Fruit fly (Drosophila melanogaster) whole organism, prepupa: ENCODE measurements around the gene CG34175.

ENCODE experiments used
- Blimp-1 ChIP-seq: fragments of 200-800 bp; sonication (Bioruptor generic); optimal IDR thresholded peaks from 3 replicates; lab custom pipeline; 2017; ENCODE audit warnings: missing biosample characterization, missing genetic modification characterization, mild to moderate bottlenecking, moderate library complexity, missing genetic modification reagents
- CG11762 ChIP-seq: fragments of 200-800 bp; sonication (Bioruptor generic); optimal IDR thresholded peaks from 3 replicates; lab custom pipeline; 2016; ENCODE audit warnings: missing biosample characterization, missing genetic modification characterization; ENCODE audit not compliant: insufficient read depth
- CG11902 ChIP-seq: fragments of 200-800 bp; sonication (Bioruptor generic); optimal IDR thresholded peaks from 3 replicates; lab custom pipeline; 2016; ENCODE audit warnings: missing biosample characterization, missing genetic modification characterization
- CG15336 ChIP-seq: fragments of 200-800 bp; sonication (Bioruptor generic); IDR thresholded peaks from 2 replicates; pipeline ENCODE4 v1.3.6; 2022; ENCODE audit warnings: missing biosample characterization, missing genetic modification characterization
- CG1621 ChIP-seq: fragments of 200-800 bp; sonication (Bioruptor generic); optimal IDR thresholded peaks from 3 replicates; lab custom pipeline; 2018; ENCODE audit warnings: missing biosample characterization, mild to moderate bottlenecking, missing genetic modification characterization
- CG32006 ChIP-seq: fragments of 200-800 bp; sonication (Bioruptor generic); optimal IDR thresholded peaks from 3 replicates; lab custom pipeline; 2017; ENCODE audit warnings: missing biosample characterization, mild to moderate bottlenecking, missing genetic modification characterization
- CG34406 ChIP-seq: fragments of 200-800 bp; sonication (Bioruptor generic); optimal IDR thresholded peaks from 3 replicates; lab custom pipeline; 2016; ENCODE audit warnings: missing biosample characterization, missing genetic modification characterization
- CG3919 ChIP-seq: fragments of 200-800 bp; sonication (Bioruptor generic); optimal IDR thresholded peaks from 3 replicates; lab custom pipeline; 2016; ENCODE audit warnings: missing biosample characterization, missing genetic modification characterization
- CG6163 ChIP-seq: fragments of 200-800 bp; sonication (Bioruptor generic); IDR thresholded peaks from 3 replicates; pipeline ENCODE4 v1.3.6; 2022; ENCODE audit warnings: missing biosample characterization, missing genetic modification characterization
- CG6854 ChIP-seq: fragments of 200-800 bp; sonication (Bioruptor generic); optimal IDR thresholded peaks from 2 replicates; lab custom pipeline; 2017; ENCODE audit warnings: missing biosample characterization, mild to moderate bottlenecking, missing genetic modification characterization
- CG7368 ChIP-seq: fragments of 200-800 bp; sonication (Bioruptor generic); optimal IDR thresholded peaks from 3 replicates; lab custom pipeline; 2016; ENCODE audit warnings: missing biosample characterization, missing genetic modification characterization
- CG8119 ChIP-seq: fragments of 200-800 bp; sonication (Bioruptor generic); IDR thresholded peaks from 3 replicates; pipeline ENCODE4 v1.3.6; 2022; ENCODE audit warnings: missing biosample characterization, missing genetic modification characterization
- CG8319 ChIP-seq: fragments of 200-800 bp; sonication (Bioruptor generic); optimal IDR thresholded peaks from 3 replicates; lab custom pipeline; 2016; ENCODE audit warnings: missing biosample characterization, missing genetic modification characterization
- Eip75B ChIP-seq: fragments of 200-800 bp; sonication (Bioruptor generic); optimal IDR thresholded peaks from 3 replicates; lab custom pipeline; 2016; ENCODE audit warnings: missing biosample characterization, missing genetic modification characterization
- Eip78C ChIP-seq: fragments of 200-800 bp; sonication (Bioruptor generic); peaks from one replicate; lab custom pipeline; 2016; ENCODE audit warnings: missing biosample characterization, missing genetic modification characterization
- Ets96B ChIP-seq: fragments of 200-800 bp; optimal IDR thresholded peaks from 2 replicates; lab custom pipeline; 2019; ENCODE audit warnings: missing biosample characterization, mild to moderate bottlenecking, missing genetic modification characterization, moderate library complexity
- Gug ChIP-seq: fragments of 200-800 bp; sonication (Bioruptor generic); IDR thresholded peaks from 2 replicates; pipeline ENCODE4 v1.3.6; 2022; ENCODE audit warnings: missing biosample characterization, missing genetic modification characterization
- Hr39 ChIP-seq: fragments of 200-800 bp; sonication (Bioruptor generic); optimal IDR thresholded peaks from 2 replicates; lab custom pipeline; 2016; ENCODE audit warnings: missing biosample characterization, missing genetic modification characterization
- Lpt ChIP-seq: fragments of 200-800 bp; sonication (Bioruptor generic); optimal IDR thresholded peaks from 3 replicates; lab custom pipeline; 2016; ENCODE audit warnings: missing biosample characterization, missing genetic modification characterization
- Met ChIP-seq: fragments of 200-800 bp; sonication (Bioruptor generic); optimal IDR thresholded peaks from 3 replicates; lab custom pipeline; 2016; ENCODE audit warnings: missing biosample characterization, missing genetic modification characterization
- Smox ChIP-seq: fragments of 200-800 bp; sonication (Bioruptor generic); optimal IDR thresholded peaks from 3 replicates; lab custom pipeline; 2016; ENCODE audit warnings: missing biosample characterization, missing genetic modification characterization
- Sox102F ChIP-seq: fragments of 200-800 bp; sonication (Bioruptor generic); optimal IDR thresholded peaks from 2 replicates; lab custom pipeline; 2016; ENCODE audit warnings: missing biosample characterization, mild to moderate bottlenecking, missing genetic modification characterization
- Sox14 ChIP-seq: fragments of 200-800 bp; sonication (Bioruptor generic); optimal IDR thresholded peaks from 3 replicates; lab custom pipeline; 2016; ENCODE audit warnings: missing biosample characterization, missing genetic modification characterization
- Sox15 ChIP-seq: fragments of 200-800 bp; sonication (Bioruptor generic); optimal IDR thresholded peaks from 3 replicates; lab custom pipeline; 2016; ENCODE audit warnings: missing biosample characterization, missing genetic modification characterization
- achi ChIP-seq: fragments of 200-800 bp; sonication (Bioruptor generic); optimal IDR thresholded peaks from 3 replicates; lab custom pipeline; 2016; ENCODE audit warnings: missing biosample characterization, missing genetic modification characterization
- dac ChIP-seq: fragments of 200-800 bp; sonication (Bioruptor generic); optimal IDR thresholded peaks from 2 replicates; lab custom pipeline; 2017; ENCODE audit warnings: missing biosample characterization, mild to moderate bottlenecking, missing genetic modification characterization
- dsx ChIP-seq: fragments of 200-800 bp; optimal IDR thresholded peaks from 3 replicates; lab custom pipeline; 2019; ENCODE audit warnings: missing biosample characterization, mild to moderate bottlenecking, missing genetic modification characterization, moderate library complexity; ENCODE audit not compliant: poor library complexity, severe bottlenecking
- eg ChIP-seq: fragments of 200-800 bp; sonication (Bioruptor generic); IDR thresholded peaks from 3 replicates; pipeline ENCODE4 v1.3.6; 2022; ENCODE audit warnings: missing biosample characterization, missing genetic modification characterization
- esn ChIP-seq: fragments of 200-800 bp; sonication (Bioruptor generic); optimal IDR thresholded peaks from 2 replicates; lab custom pipeline; 2016; ENCODE audit warnings: missing biosample characterization, mild to moderate bottlenecking, missing genetic modification characterization, moderate library complexity
- fd59A ChIP-seq: fragments of 200-800 bp; sonication (Bioruptor generic); optimal IDR thresholded peaks from 2 replicates; lab custom pipeline; 2017; ENCODE audit warnings: missing biosample characterization, mild to moderate bottlenecking, missing genetic modification characterization, missing genetic modification reagents
- fd85E ChIP-seq: fragments of 200-800 bp; sonication (Bioruptor generic); optimal IDR thresholded peaks from 3 replicates; lab custom pipeline; 2016; ENCODE audit warnings: missing biosample characterization, missing genetic modification characterization
- fkh ChIP-seq: fragments of 200-800 bp; sonication (Bioruptor generic); optimal IDR thresholded peaks from 3 replicates; lab custom pipeline; 2017; ENCODE audit warnings: missing biosample characterization, mild to moderate bottlenecking, missing genetic modification characterization, moderate library complexity
- pdm3 ChIP-seq: fragments of 200-800 bp; sonication (Bioruptor generic); optimal IDR thresholded peaks from 3 replicates; lab custom pipeline; 2016; ENCODE audit warnings: missing biosample characterization, missing genetic modification characterization
- salr ChIP-seq, 2 experiments: fragments of 200-800 bp; sonication (Bioruptor generic); optimal IDR thresholded peaks; 3 replicates each; lab custom pipeline; 2016 to 2018; ENCODE audit warnings: missing biosample characterization in 2 of 2, missing genetic modification characterization in 2 of 2, mild to moderate bottlenecking in 1 of 2
- spab ChIP-seq: fragments of 200-800 bp; sonication (Bioruptor generic); optimal IDR thresholded peaks from 2 replicates; lab custom pipeline; 2017; ENCODE audit warnings: missing biosample characterization, mild to moderate bottlenecking, missing genetic modification characterization, missing genetic modification reagents
- ss ChIP-seq, 2 experiments: fragments of 200-800 bp; sonication (Bioruptor generic); optimal IDR thresholded peaks; 2 replicates in 1 of 2; 3 replicates in 1 of 2; lab custom pipeline; 2017 to 2018; ENCODE audit warnings: mild to moderate bottlenecking in 2 of 2, missing biosample characterization in 2 of 2, missing genetic modification characterization in 2 of 2, moderate library complexity in 1 of 2
- topi ChIP-seq: fragments of 200-800 bp; sonication (Bioruptor generic); optimal IDR thresholded peaks from 3 replicates; lab custom pipeline; 2016; ENCODE audit warnings: missing biosample characterization, missing genetic modification characterization

CG34175 gene

dm6 chr2L:3354642-3355380, 43.0 kb upstream of the CG34175 start, which contains the start of gene E23 (continued):
- TF ChIP-seq Sox102F (GFP tag; lab: Kevin White, UChicago) = peak; percentile 98
- TF ChIP-seq fd85E (GFP tag; lab: Kevin White, UChicago) = peak; percentile 92
- peak; percentile 98 for TF ChIP-seq CG6163
- TF ChIP-seq topi (GFP tag; lab: Kevin White, UChicago) = peak; percentile 98
- peak; percentile 98 for TF ChIP-seq eg
- peak; percentile 98 for TF ChIP-seq Smox
- TF ChIP-seq CG15336 = peak; percentile 99
- peak; percentile 97 for TF ChIP-seq CG11762 (GFP tag; lab: Kevin White, UChicago)
- peak; percentile 99 for TF ChIP-seq CG34406 (GFP tag; lab: Kevin White, UChicago)
- TF ChIP-seq Met = peak; percentile 98
- peak; percentile 98 for TF ChIP-seq Sox14 (GFP tag; lab: Kevin White, UChicago)
- peak; percentile 99 for TF ChIP-seq Ets96B (tag; lab: Kevin White, UChicago)
- TF ChIP-seq salr (GFP tag; optimal IDR thresholded peaks at IDR 0.05; lab: Kevin White, UChicago) = peak; percentile 93 to 99
- peak; percentile 97 for TF ChIP-seq spab (GFP tag; lab: Kevin White, UChicago)
- peak; percentile 92 for TF ChIP-seq CG11902 (GFP tag; lab: Kevin White, UChicago)
- TF ChIP-seq Blimp-1 (GFP tag; lab: Kevin White, UChicago) = peak; percentile 90
- peak; percentile 98 for TF ChIP-seq Gug (GFP tag; lab: Robert Waterston, UW)
- peak; percentile 96 to 97 for TF ChIP-seq ss (GFP tag; optimal IDR thresholded peaks at IDR 0.05; lab: Kevin White, UChicago)
- TF ChIP-seq Eip75B (GFP tag; lab: Kevin White, UChicago) = peak; percentile 98
- peak; percentile 98 for TF ChIP-seq fd59A (GFP tag; lab: Kevin White, UChicago)
- peak; percentile 99 for TF ChIP-seq dac
- TF ChIP-seq CG7368 (GFP tag; lab: Kevin White, UChicago) = peak; percentile 97
- peak; percentile 99 for TF ChIP-seq esn
- peak; percentile 96 for TF ChIP-seq Sox15 (GFP tag; lab: Kevin White, UChicago)
- peak; percentile 95 for TF ChIP-seq Hr39 (GFP tag; lab: Kevin White, UChicago)
- TF ChIP-seq dsx (GFP tag; lab: Kevin White, UChicago) = peak; percentile 97
- TF ChIP-seq fkh (GFP tag; lab: Kevin White, UChicago) = peak; percentile 98
- TF ChIP-seq pdm3 (GFP tag; lab: Kevin White, UChicago) = peak; percentile 98
- TF ChIP-seq CG3919 = peak; percentile 98
- TF ChIP-seq CG1621 (tag; lab: Kevin White, UChicago) = peak; percentile 94
- TF ChIP-seq, all 60 proteins: peak for 59

- TF ChIP-seq CG8119 (no peak), ss (GFP tag; optimal IDR thresholded peaks at IDR 0.05; lab: Kevin White, UChicago) (no peak), Eip78C (no peak), CG8319 (GFP tag; lab: Kevin White, UChicago) (no peak), CG32006 (GFP tag; lab: Kevin White, UChicago) (no peak), Gug (GFP tag; lab: Robert Waterston, UW) (no peak), fd59A (GFP tag; lab: Kevin White, UChicago) (no peak), Lpt (GFP tag; lab: Kevin White, UChicago) (no peak), CG3919 (no peak), CG11762 (GFP tag; lab: Kevin White, UChicago) (no peak), Sox14 (GFP tag; lab: Kevin White, UChicago) (no peak), esn (no peak), CG6854 (GFP tag; lab: Kevin White, UChicago) (no peak), achi (no peak), CG6163 (no peak), spab (GFP tag; lab: Kevin White, UChicago) (no peak)
Observed at dm6 chr2L:3355791-3356190, 42.0 kb upstream of the CG34175 start.
